Worm (Caenorhabditis elegans) whole organism, L1 larva: ENCODE measurements around the gene parn-1.

Experiments used
- C04F5.9 ChIP-seq: sonication (generic microtip); optimal IDR thresholded peaks from 2 replicates; lab custom pipeline; 2016; ENCODE audit warnings: missing genetic modification characterization, missing compliant biosample characterization
- Y116A8C.19 ChIP-seq: sonication (generic microtip); optimal IDR thresholded peaks from 2 replicates; lab custom pipeline; 2016; ENCODE audit warnings: missing compliant biosample characterization, missing genetic modification characterization, borderline replicate concordance
- ceh-63 ChIP-seq: fragments of 200-800 bp; sonication (Bioruptor generic); optimal IDR thresholded peaks from 2 replicates; lab custom pipeline; 2018; ENCODE audit warnings: mild to moderate bottlenecking, missing genetic modification characterization, missing compliant biosample characterization
- ceh-8 ChIP-seq: fragments of 200-800 bp; sonication (Bioruptor generic); optimal IDR thresholded peaks from 2 replicates; lab custom pipeline; 2018; ENCODE audit warnings: mild to moderate bottlenecking, missing genetic modification characterization, moderate library complexity, missing compliant biosample characterization
- ceh-82 ChIP-seq, 3 experiments: fragments of 150-350 bp in 1 of 3; sonication (generic microtip) in 2 of 3; optimal IDR thresholded peaks; 2 replicates each; lab custom pipeline; 2014 to 2017; ENCODE audit warnings: missing biosample characterization in 3 of 3, missing genetic modification characterization in 3 of 3
- dpl-1 ChIP-seq, 3 experiments: fragments of 150-350 bp in 2 of 3; sonication (generic microtip) in 1 of 3; optimal IDR thresholded peaks; 2 replicates each; lab custom pipeline; 2014 to 2017; ENCODE audit warnings: missing biosample characterization in 3 of 3, missing genetic modification characterization in 3 of 3, missing genetic modification reagents in 3 of 3
- dsc-1 ChIP-seq: sonication (generic microtip); optimal IDR thresholded peaks from 2 replicates; lab custom pipeline; 2016; ENCODE audit warnings: mild to moderate bottlenecking, missing genetic modification characterization, missing compliant biosample characterization
- efl-1 ChIP-seq, 4 experiments: fragments of 150-350 bp; optimal IDR thresholded peaks in 3 of 4; peaks in 1 of 4; 1 replicate in 1 of 4; 2 replicates in 3 of 4; lab custom pipeline; 2014; ENCODE audit warnings: missing biosample characterization in 2 of 4, missing genetic modification characterization in 2 of 4, missing genetic modification reagents in 2 of 4
- elt-2 ChIP-seq: sonication (generic microtip); optimal IDR thresholded peaks from 2 replicates; lab custom pipeline; 2016; ENCODE audit warnings: missing genetic modification characterization, mild to moderate bottlenecking, inconsistent platforms, missing compliant biosample characterization, missing genetic modification reagents
- ets-5 ChIP-seq: fragments of 200-800 bp; sonication (Bioruptor generic); IDR thresholded peaks from 2 replicates; pipeline ENCODE4 v1.3.6; 2022; ENCODE audit warnings: missing genetic modification characterization, missing compliant biosample characterization
- fkh-10 ChIP-seq: sonication (generic microtip); optimal IDR thresholded peaks from 2 replicates; lab custom pipeline; 2017; ENCODE audit warnings: missing biosample characterization, missing genetic modification reagents, missing genetic modification characterization
- fkh-8 ChIP-seq: sonication (generic microtip); optimal IDR thresholded peaks from 2 replicates; lab custom pipeline; 2016; ENCODE audit warnings: mild to moderate bottlenecking, missing genetic modification characterization, missing compliant biosample characterization
- hlh-4 ChIP-seq: sonication (generic microtip); optimal IDR thresholded peaks from 2 replicates; lab custom pipeline; 2016; ENCODE audit warnings: mild to moderate bottlenecking, missing genetic modification characterization, missing compliant biosample characterization
- isw-1 ChIP-seq: fragments of 200-800 bp; sonication (Bioruptor generic); IDR thresholded peaks from 2 replicates; pipeline ENCODE4 v1.3.6; 2022; ENCODE audit warnings: missing genetic modification characterization, missing compliant biosample characterization
- lin-35 ChIP-seq, 2 experiments: fragments of 150-350 bp; optimal IDR thresholded peaks; 2 replicates each; lab custom pipeline; 2014; ENCODE audit warnings: missing biosample characterization in 2 of 2, missing genetic modification characterization in 2 of 2, missing genetic modification reagents in 2 of 2
- lir-3 ChIP-seq: sonication (generic microtip); optimal IDR thresholded peaks from 2 replicates; lab custom pipeline; 2016; ENCODE audit warnings: mild to moderate bottlenecking, missing genetic modification characterization, moderate library complexity, missing compliant biosample characterization; ENCODE audit not compliant: poor library complexity
- mdl-1 ChIP-seq, 2 experiments: fragments of 150-350 bp; optimal IDR thresholded peaks; 2 replicates each; lab custom pipeline; 2014 to 2017; ENCODE audit warnings: missing biosample characterization in 2 of 2, missing genetic modification characterization in 2 of 2, inconsistent platforms in 1 of 2
- nhr-12 ChIP-seq: sonication (generic microtip); optimal IDR thresholded peaks from 2 replicates; lab custom pipeline; 2017; ENCODE audit warnings: missing biosample characterization, missing genetic modification characterization
- nhr-20 ChIP-seq: sonication (generic microtip); optimal IDR thresholded peaks from 2 replicates; lab custom pipeline; 2016; ENCODE audit warnings: mild to moderate bottlenecking, missing genetic modification characterization, missing compliant biosample characterization
- nhr-28 ChIP-seq: fragments of 150-350 bp; optimal IDR thresholded peaks from 2 replicates; lab custom pipeline; 2014; ENCODE audit warnings: missing biosample characterization, missing genetic modification characterization
- nhr-71 ChIP-seq: sonication (generic microtip); optimal IDR thresholded peaks from 2 replicates; lab custom pipeline; 2016; ENCODE audit warnings: mild to moderate bottlenecking, missing genetic modification characterization, moderate library complexity, missing compliant biosample characterization
- nhr-84 ChIP-seq: sonication (generic microtip); optimal IDR thresholded peaks from 2 replicates; lab custom pipeline; 2017; ENCODE audit warnings: missing biosample characterization, missing genetic modification characterization
- nhr-90 ChIP-seq: sonication (generic microtip); optimal IDR thresholded peaks from 2 replicates; lab custom pipeline; 2016; ENCODE audit warnings: mild to moderate bottlenecking, missing genetic modification characterization, missing compliant biosample characterization; ENCODE audit not compliant: poor library complexity
- pqm-1 ChIP-seq: sonication (generic microtip); optimal IDR thresholded peaks from 3 replicates; lab custom pipeline; 2017; ENCODE audit warnings: missing biosample characterization, missing genetic modification characterization
- snu-23 ChIP-seq: sonication (generic microtip); optimal IDR thresholded peaks from 2 replicates; lab custom pipeline; 2016; ENCODE audit warnings: missing genetic modification characterization, missing compliant biosample characterization
- sup-37 ChIP-seq: fragments of 200-800 bp; sonication (Bioruptor generic); optimal IDR thresholded peaks from 2 replicates; lab custom pipeline; 2018; ENCODE audit warnings: mild to moderate bottlenecking, missing genetic modification characterization, missing compliant biosample characterization
- unc-130 ChIP-seq: fragments of 150-350 bp; optimal IDR thresholded peaks from 2 replicates; lab custom pipeline; 2017; ENCODE audit warnings: missing biosample characterization, missing genetic modification characterization, inconsistent platforms
- unc-30 ChIP-seq: sonication (generic microtip); optimal IDR thresholded peaks from 2 replicates; lab custom pipeline; 2017; ENCODE audit warnings: missing biosample characterization, missing genetic modification characterization
- vab-15 ChIP-seq: sonication (generic microtip); optimal IDR thresholded peaks from 2 replicates; lab custom pipeline; 2017; ENCODE audit warnings: missing genotype, mild to moderate bottlenecking, missing genetic modification characterization, missing compliant biosample characterization
- xbp-1 ChIP-seq: sonication (generic microtip); optimal IDR thresholded peaks from 2 replicates; lab custom pipeline; 2016; ENCODE audit warnings: missing genetic modification characterization, missing compliant biosample characterization
- zag-1 ChIP-seq: fragments of 150-350 bp; optimal IDR thresholded peaks from 2 replicates; lab custom pipeline; 2014; ENCODE audit warnings: missing biosample characterization, missing genetic modification characterization
- zip-4 ChIP-seq: fragments of 200-800 bp; sonication (Bioruptor generic); optimal IDR thresholded peaks from 2 replicates; lab custom pipeline; 2018; ENCODE audit warnings: mild to moderate bottlenecking, missing genetic modification characterization, moderate library complexity, missing compliant biosample characterization

Gene parn-1

DNA sequence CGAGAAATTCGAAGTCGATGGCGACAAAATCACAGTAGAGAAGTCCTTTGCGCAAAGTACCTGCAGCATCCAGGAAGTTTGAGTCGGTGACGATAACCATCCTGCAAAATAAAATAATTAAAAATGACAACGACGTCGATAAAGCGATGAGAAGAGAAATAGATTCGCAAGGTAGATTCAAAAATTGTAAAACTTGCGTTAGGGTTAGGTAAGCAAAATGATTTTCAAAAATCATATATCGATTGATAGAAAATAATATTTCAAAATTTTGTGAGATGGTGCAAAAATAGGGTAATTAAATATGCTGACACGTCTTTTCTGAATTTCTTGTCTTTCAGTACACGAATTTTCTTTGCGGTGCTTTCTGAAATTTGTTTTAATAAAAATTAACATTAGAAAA, at the start of gene parn-1:
TSS of gene parn-1 (minus strand) at position 101 of the 400 bp plus-strand sequence.
- TF ChIP-seq fkh-10: no peak
- no peak for TF ChIP-seq C04F5.9
- TF ChIP-seq mdl-1 (tag; optimal IDR thresholded peaks at IDR 0.05; lab: Kevin White, UChicago): no peak
- no peak for TF ChIP-seq ceh-82 (tag; optimal IDR thresholded peaks at IDR 0.05; lab: Kevin White, UChicago)
- TF ChIP-seq unc-130 (tag; lab: Kevin White, UChicago): no peak
- no peak for TF ChIP-seq xbp-1 (tag; lab: Kevin White, UChicago)
- TF ChIP-seq lin-35 (GFP tag; optimal IDR thresholded peaks at IDR 0.05; lab: Kevin White, UChicago): no peak
- no peak for TF ChIP-seq efl-1 (optimal IDR thresholded peaks at IDR 0.05; lab: Kevin White, UChicago)
- TF ChIP-seq efl-1 (GFP tag; optimal IDR thresholded peaks at IDR 0.05 in 1 of 2; lab: Kevin White, UChicago): no peak
- TF ChIP-seq snu-23 (GFP tag; lab: Kevin White, UChicago): no peak
- no peak for TF ChIP-seq dsc-1 (tag; lab: Kevin White, UChicago)
- no peak for TF ChIP-seq unc-30 (tag; lab: Kevin White, UChicago)
- no peak for TF ChIP-seq ceh-63 (GFP tag; lab: Kevin White, UChicago)
- no peak for TF ChIP-seq zag-1 (tag; lab: Kevin White, UChicago)
- TF ChIP-seq nhr-84 (tag; lab: Kevin White, UChicago): no peak

ce11 chrV:12743778-12744502, 48.9 kb upstream of the parn-1 start:
- TF ChIP-seq elt-2 (peak; percentile 28), pqm-1 (tag; lab: Kevin White, UChicago) (peak; percentile 12), ets-5 (no peak)

ce11 chrV:12741684-12742083, 46.6 kb upstream of the parn-1 start, which contains the start of gene hrg-7:
Gene hrg-7 (plus strand): TSS chrV:12742041.
- TF ChIP-seq hlh-4 (tag; lab: Kevin White, UChicago) (no peak), Y116A8C.19 (tag; lab: Kevin White, UChicago) (no peak), nhr-71 (tag; lab: Kevin White, UChicago) (peak; percentile 19), zip-4 (no peak), sup-37 (no peak), nhr-90 (tag; lab: Kevin White, UChicago) (peak; percentile 12), elt-2 (peak; percentile 90), nhr-12 (tag; lab: Kevin White, UChicago) (no peak)

DNA sequence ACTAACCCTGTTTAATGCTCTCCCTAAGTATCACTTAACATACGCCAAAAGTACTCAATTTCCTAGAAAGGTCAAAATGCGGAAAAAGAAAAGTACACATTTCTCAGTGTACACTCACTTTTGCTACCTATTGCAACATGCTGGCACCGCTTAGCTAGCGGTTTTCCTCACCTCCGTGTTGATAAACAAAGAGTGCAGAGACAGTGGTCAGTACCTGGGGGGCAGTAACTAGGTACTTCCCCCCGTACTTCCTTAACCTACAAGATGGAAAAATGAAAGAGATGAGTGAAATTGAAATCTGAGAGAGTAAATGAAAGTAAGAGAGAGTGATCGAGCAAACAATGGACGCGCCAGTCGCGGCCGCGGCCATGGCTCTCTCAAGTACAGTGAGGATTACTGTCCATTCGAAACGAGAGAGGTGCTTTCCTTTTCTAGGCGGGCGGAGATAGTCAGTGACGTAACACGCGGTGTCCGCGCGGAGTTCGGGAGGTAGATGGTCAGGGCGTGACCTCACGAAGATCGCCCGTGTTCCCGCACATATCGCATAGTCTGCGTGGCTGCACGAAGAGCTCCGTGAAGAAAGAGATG, 41.2 kb upstream of the parn-1 start, which contains the start of gene cky-1:
TSS of gene cky-1 (plus strand) at position 538 of the 588 bp plus-strand sequence.
- TF ChIP-seq nhr-12 (tag; lab: Kevin White, UChicago): no peak
- no peak for TF ChIP-seq Y116A8C.19 (tag; lab: Kevin White, UChicago)
- no peak for TF ChIP-seq nhr-20 (tag; lab: Kevin White, UChicago)
- TF ChIP-seq isw-1: no peak
- TF ChIP-seq hlh-4 (tag; lab: Kevin White, UChicago): no peak
- TF ChIP-seq vab-15 (tag; lab: Kevin White, UChicago): no peak
- TF ChIP-seq fkh-10: no peak
- no peak for TF ChIP-seq dpl-1 (GFP tag; optimal IDR thresholded peaks at IDR 0.05; lab: Kevin White, UChicago)
- no peak for TF ChIP-seq lir-3 (tag; lab: Kevin White, UChicago)
- TF ChIP-seq fkh-8 (tag; lab: Kevin White, UChicago): no peak
- TF ChIP-seq ceh-8 (GFP tag; lab: Kevin White, UChicago): no peak
- no peak for TF ChIP-seq zip-4
- TF ChIP-seq xbp-1 (tag; lab: Kevin White, UChicago): no peak
- TF ChIP-seq nhr-28 (tag; lab: Kevin White, UChicago): no peak
- TF ChIP-seq, all 84 proteins: peak for 0
